Worm (Caenorhabditis elegans) whole organism, L3 larva: Measurements from ENCODE around the gene skat-1.

ENCODE experiments used
- ZK546.5 ChIP-seq: sonication (generic microtip); optimal IDR thresholded peaks from 2 replicates; lab custom pipeline; 2017; ENCODE audit warnings: missing biosample characterization, missing genetic modification characterization
- ama-1 ChIP-seq: fragments of 150-350 bp; optimal IDR thresholded peaks from 2 replicates; lab custom pipeline; 2018
- ceh-9 ChIP-seq: sonication (generic microtip); optimal IDR thresholded peaks from 2 replicates; lab custom pipeline; 2018; ENCODE audit warnings: missing biosample characterization, missing genetic modification characterization
- egl-27 ChIP-seq: sonication (generic microtip); optimal IDR thresholded peaks from 4 replicates; lab custom pipeline; 2017; ENCODE audit warnings: missing biosample characterization, missing genetic modification reagents, missing genetic modification characterization
- fos-1 ChIP-seq: fragments of 150-350 bp; optimal IDR thresholded peaks from 2 replicates; lab custom pipeline; 2014; ENCODE audit warnings: missing biosample characterization, missing genetic modification characterization
- nhr-11 ChIP-seq: fragments of 150-350 bp; optimal IDR thresholded peaks from 2 replicates; lab custom pipeline; 2014; ENCODE audit warnings: missing biosample characterization, missing genetic modification characterization
- nhr-12 ChIP-seq: fragments of 150-350 bp; optimal IDR thresholded peaks from 2 replicates; lab custom pipeline; 2014; ENCODE audit warnings: missing biosample characterization, missing genetic modification characterization
- nhr-237 ChIP-seq: fragments of 150-350 bp; optimal IDR thresholded peaks from 2 replicates; lab custom pipeline; 2014; ENCODE audit warnings: missing biosample characterization, missing genetic modification characterization
- nhr-25 ChIP-seq: sonication (generic microtip); optimal IDR thresholded peaks from 2 replicates; lab custom pipeline; 2017; ENCODE audit warnings: missing biosample characterization, missing genetic modification characterization
- nhr-77 ChIP-seq: fragments of 150-350 bp; optimal IDR thresholded peaks from 2 replicates; lab custom pipeline; 2014; ENCODE audit warnings: missing biosample characterization, missing genetic modification characterization
- pha-4 ChIP-seq: fragments of 150-350 bp; optimal IDR thresholded peaks from 2 replicates; lab custom pipeline; 2014; ENCODE audit warnings: missing biosample characterization, missing genetic modification reagents, missing genetic modification characterization
- snpc-4 ChIP-seq: fragments of 150-350 bp; optimal IDR thresholded peaks from 2 replicates; lab custom pipeline; 2014; ENCODE audit warnings: missing biosample characterization, missing genetic modification characterization
- unc-39 ChIP-seq: sonication (generic microtip); optimal IDR thresholded peaks from 4 replicates; lab custom pipeline; 2017; ENCODE audit warnings: missing biosample characterization, missing genetic modification characterization
- zag-1 ChIP-seq: fragments of 150-350 bp; optimal IDR thresholded peaks from 2 replicates; lab custom pipeline; 2014; ENCODE audit warnings: missing biosample characterization, missing genetic modification characterization

DNA sequence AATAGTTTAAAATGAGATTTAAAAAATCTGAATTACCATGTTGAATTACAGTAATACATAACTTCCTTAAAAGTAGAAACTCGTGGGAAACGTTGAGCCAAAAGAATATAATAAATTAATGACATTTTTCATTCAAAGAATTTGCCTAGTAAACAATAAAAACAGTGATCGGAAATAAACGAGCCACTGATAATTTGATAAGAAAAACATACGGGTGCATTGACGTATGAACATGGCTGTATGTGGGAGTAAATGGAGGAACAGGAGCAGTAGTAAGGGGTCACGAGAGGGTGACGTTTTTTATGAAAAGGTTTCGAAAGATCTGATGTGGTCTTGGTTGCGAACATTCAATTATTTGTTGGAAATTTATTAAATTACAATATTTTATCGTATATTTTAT, 34.2 kb upstream of the skat-1 start:
- TF ChIP-seq nhr-11 (no peak), zag-1 (tag; lab: Kevin White, UChicago) (no peak), ama-1 (lab: Kevin White, UChicago) (no peak), fos-1 (tag; lab: Kevin White, UChicago) (no peak), nhr-25 (tag; lab: Kevin White, UChicago) (no peak), pha-4 (tag; lab: Kevin White, UChicago) (no peak), nhr-12 (no peak), snpc-4 (no peak), unc-39 (tag; lab: Kevin White, UChicago) (no peak), ceh-9 (no peak), egl-27 (tag; lab: Kevin White, UChicago) (no peak), nhr-237 (tag; lab: Kevin White, UChicago) (no peak), ZK546.5 (tag; lab: Kevin White, UChicago) (no peak), nhr-77 (tag; lab: Kevin White, UChicago) (no peak)
